Worm (Caenorhabditis elegans): ENCODE data around the gene rnh-2.

rnh-2 gene

DNA sequence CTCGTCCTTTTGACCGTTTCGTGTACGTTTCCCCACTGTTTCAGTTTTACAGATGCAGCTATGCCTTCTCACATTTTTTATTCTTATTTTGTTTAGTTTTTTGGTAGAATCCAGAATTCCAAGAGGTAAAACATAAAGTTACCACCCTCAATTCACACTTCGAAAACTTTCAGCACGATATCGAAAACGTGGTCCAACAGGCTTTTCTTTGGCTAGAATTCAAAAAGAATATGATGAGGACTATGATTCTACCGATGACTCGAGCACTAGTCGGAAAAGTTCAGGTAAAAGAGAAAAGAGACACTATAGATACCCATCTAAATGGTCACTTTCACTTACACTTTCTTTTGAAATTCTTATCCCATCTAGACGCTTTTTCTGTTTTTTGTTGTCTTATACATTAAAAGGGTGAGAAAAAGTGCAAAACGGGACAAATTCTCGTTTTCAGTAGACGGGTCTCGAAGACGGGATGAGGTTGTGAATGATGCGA is 22.7 kb upstream of the rnh-2 start, which contains the start of gene M05D6.9:
Gene M05D6.9, plus strand, starts transcription at position 51 of the 490 bp plus-strand sequence.
- TF ChIP-seq akir-1 (GFP tag; optimal IDR thresholded peaks at IDR 0.05) (no peak), C17E4.6 (GFP tag; IDR thresholded peaks at IDR 0.05) (no peak), egrh-3 (GFP tag; IDR thresholded peaks at IDR 0.05) (no peak), cebp-2 (GFP tag; IDR thresholded peaks at IDR 0.05) (no peak), hrde-1 (tag; optimal IDR thresholded peaks at IDR 0.05; ENCODE audit: borderline replicate concordance) (no peak), F52B5.7 (tag; optimal IDR thresholded peaks at IDR 0.05) (no peak), nhr-27 (tag; optimal IDR thresholded peaks at IDR 0.05) (no peak)

DNA sequence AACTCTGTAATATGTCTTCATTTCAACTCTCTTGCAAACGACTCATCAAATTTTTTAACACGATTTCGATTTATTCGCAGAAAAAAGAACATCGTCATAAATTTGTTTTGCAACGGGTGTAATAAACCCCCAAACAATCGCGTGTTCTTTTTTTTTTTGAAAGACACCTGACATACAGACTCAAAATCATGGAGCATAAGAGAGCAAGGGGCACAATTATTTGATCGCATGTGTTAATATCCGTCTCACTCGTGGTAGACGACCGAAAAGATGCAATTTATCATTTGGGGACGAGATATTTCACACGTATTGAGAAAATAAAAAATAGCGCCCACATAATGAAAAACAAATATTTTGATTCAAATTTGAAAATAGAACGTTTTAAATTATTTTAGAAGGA is 20.8 kb upstream of the rnh-2 start:
- TF ChIP-seq D2030.7 (GFP tag; IDR thresholded peaks at IDR 0.05) = no peak
- TF ChIP-seq rcor-1 (GFP tag; IDR thresholded peaks at IDR 0.05) = no peak
- no peak for TF ChIP-seq madf-10 (tag; optimal IDR thresholded peaks at IDR 0.05)

DNA sequence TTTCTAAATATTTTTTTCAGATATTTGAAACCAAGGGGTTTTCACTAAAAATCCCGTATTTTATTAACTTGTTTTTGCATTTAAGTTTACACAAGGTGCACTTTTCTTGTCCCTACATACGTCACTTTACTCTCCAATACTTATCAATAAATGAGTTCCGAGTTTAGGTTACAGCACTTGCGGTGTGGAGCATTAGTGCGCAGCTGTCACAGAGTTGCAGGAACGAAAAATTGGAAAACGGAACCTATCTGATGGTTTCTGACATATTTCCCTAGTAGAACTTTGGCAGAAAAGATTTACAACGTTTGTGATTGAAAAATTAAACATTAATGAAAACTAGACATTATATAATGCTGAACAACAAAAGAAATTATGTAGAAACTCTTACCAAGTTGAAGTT is 18.8 kb upstream of the rnh-2 start:
- TF ChIP-seq hmg-1.2 (GFP tag; IDR thresholded peaks at IDR 0.05) = no peak
- TF ChIP-seq Y56A3A.18 (GFP tag; IDR thresholded peaks at IDR 0.05) = no peak
- no peak for TF ChIP-seq snpc-1.3 (tag; optimal IDR thresholded peaks at IDR 0.05; ENCODE audit: insufficient read depth)
- no peak for TF ChIP-seq lag-1 (GFP tag; IDR thresholded peaks at IDR 0.05)
- TF ChIP-seq hmg-20 (GFP tag; IDR thresholded peaks at IDR 0.05) = no peak
- no peak for TF ChIP-seq athp-1 (tag; optimal IDR thresholded peaks at IDR 0.05)
- no peak for TF ChIP-seq lir-1 (GFP tag; conservative IDR thresholded peaks at IDR 0.05)
- TF ChIP-seq ztf-28 (GFP tag; IDR thresholded peaks at IDR 0.05) = no peak
- no peak for TF ChIP-seq nhr-90 (tag; optimal IDR thresholded peaks at IDR 0.05)

DNA sequence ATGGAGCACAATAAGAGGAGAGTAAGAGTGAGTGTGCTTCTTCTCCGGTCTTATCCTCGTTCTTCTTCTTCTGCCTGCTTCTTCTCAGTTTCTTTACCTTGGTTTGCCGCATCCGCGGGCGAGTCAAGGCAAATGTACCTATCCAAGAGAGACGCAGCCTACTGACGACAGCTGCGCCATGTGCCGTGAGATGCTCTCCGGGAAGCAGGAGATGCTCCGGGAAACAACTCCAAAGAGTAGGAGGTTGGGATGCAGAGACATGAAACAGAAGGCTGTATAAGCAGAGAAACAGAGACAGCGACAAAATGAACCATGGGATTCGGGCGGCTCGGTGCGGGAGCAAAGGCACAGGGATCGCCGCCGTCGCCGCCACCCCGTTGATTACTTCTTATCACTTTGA is 17.9 kb upstream of the rnh-2 start:
- TF ChIP-seq cebp-1 (GFP tag; IDR thresholded peaks at IDR 0.05) (no peak), cebp-1 (tag; optimal IDR thresholded peaks at IDR 0.05) (peak; percentile 11), sea-2 (GFP tag; IDR thresholded peaks at IDR 0.05) (no peak), bed-2 (GFP tag; IDR thresholded peaks at IDR 0.05) (0 out of 2 replicates have a peak, but pooled peaks have one; percentile 7)

DNA sequence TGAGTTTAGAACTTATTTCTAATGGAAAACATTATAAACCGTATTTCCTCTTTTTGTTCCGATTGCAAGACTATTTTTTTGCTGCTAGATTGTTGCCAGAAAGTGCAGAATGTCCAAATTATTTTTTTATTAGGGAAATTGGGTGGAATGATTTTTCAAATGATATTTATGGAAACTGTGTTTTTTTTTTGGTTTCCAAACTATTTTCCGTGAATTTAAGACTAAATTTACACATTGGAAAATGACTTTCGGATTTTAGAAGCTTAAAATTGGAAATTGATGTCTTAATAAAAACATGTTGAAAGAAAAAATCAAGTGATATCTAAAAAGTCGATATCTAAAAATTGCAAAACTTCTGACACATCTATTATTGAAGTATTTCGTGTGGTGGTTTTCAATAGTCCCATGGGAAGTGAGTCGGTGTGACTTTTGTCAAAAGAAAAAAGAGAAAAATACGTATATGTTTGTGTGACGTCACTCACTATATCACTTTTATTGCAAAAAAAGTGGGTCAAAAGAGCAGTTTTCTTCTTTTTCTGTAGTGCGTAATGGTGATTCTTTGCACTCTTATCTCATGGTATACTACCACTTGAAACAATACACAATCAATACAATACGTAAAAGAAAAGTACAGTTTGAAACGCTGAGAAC is 12.8 kb upstream of the rnh-2 start:
- no peak for TF ChIP-seq F55B11.4 (tag; optimal IDR thresholded peaks at IDR 0.05; ENCODE audit: borderline replicate concordance, insufficient read depth)
- no peak for TF ChIP-seq ccch-3 (GFP tag; optimal IDR thresholded peaks at IDR 0.05)
- TF ChIP-seq ztf-22 (GFP tag; optimal IDR thresholded peaks at IDR 0.05) = no peak
- TF ChIP-seq tlf-1 (GFP tag; optimal IDR thresholded peaks at IDR 0.05) = no peak
- TF ChIP-seq ekl-4 (GFP tag; IDR thresholded peaks at IDR 0.05) = no peak
- TF ChIP-seq atf-7 (tag; optimal IDR thresholded peaks at IDR 0.05) = no peak
- no peak for TF ChIP-seq rcor-1 (GFP tag; IDR thresholded peaks at IDR 0.05)
- TF ChIP-seq T07F8.4 (tag; optimal IDR thresholded peaks at IDR 0.05) = no peak
- no peak for TF ChIP-seq ceh-58 (GFP tag; IDR thresholded peaks at IDR 0.05)
- TF ChIP-seq bed-2 (GFP tag; IDR thresholded peaks at IDR 0.05) = no peak
- TF ChIP-seq die-1 (tag; optimal IDR thresholded peaks at IDR 0.05) = no peak
- TF ChIP-seq unc-130 (GFP tag; optimal IDR thresholded peaks at IDR 0.05) = no peak
- no peak for TF ChIP-seq madf-6 (GFP tag; IDR thresholded peaks at IDR 0.05)
- TF ChIP-seq mxl-1 (tag; optimal IDR thresholded peaks at IDR 0.05) = no peak
- TF ChIP-seq B0019.2 (GFP tag; conservative IDR thresholded peaks at IDR 0.05) = no peak
- TF ChIP-seq attf-5 (GFP tag; optimal IDR thresholded peaks at IDR 0.05) = no peak
- no peak for TF ChIP-seq lin-26 (GFP tag; IDR thresholded peaks at IDR 0.05)
- TF ChIP-seq cebp-2 (GFP tag; IDR thresholded peaks at IDR 0.05) = no peak
